Fruit fly (Drosophila melanogaster): Measurements from ENCODE around the gene CG13385.

Gene CG13385

dm6 chr2L:8393122-8393521 lies 3.3 kb upstream of the CG13385 start, which contains the start of gene Acp29AB:
Gene Acp29AB (minus strand): TSS chr2L:8393222.
- TF ChIP-seq lola (GFP tag; optimal IDR thresholded peaks at IDR 0.05), result no peak
- TF ChIP-seq jim (GFP tag; optimal IDR thresholded peaks at IDR 0.05), result no peak
- TF ChIP-seq OdsH (GFP tag; optimal IDR thresholded peaks at IDR 0.05), result no peak
- TF ChIP-seq GATAd (GFP tag; optimal IDR thresholded peaks at IDR 0.05), result no peak

- no peak for TF ChIP-seq CG9705 (GFP tag; optimal IDR thresholded peaks at IDR 0.05)
- no peak for TF ChIP-seq Abd-B (GFP tag; optimal IDR thresholded peaks at IDR 0.05)
- no peak for TF ChIP-seq N (GFP tag; optimal IDR thresholded peaks at IDR 0.05)
- no peak for TF ChIP-seq lola (GFP tag; optimal IDR thresholded peaks at IDR 0.05)
- no peak for TF ChIP-seq OdsH (GFP tag; optimal IDR thresholded peaks at IDR 0.05)
- no peak for TF ChIP-seq CG32264 (GFP tag; optimal IDR thresholded peaks at IDR 0.05)
- no peak for TF ChIP-seq usp (GFP tag; optimal IDR thresholded peaks at IDR 0.05)
- no peak for TF ChIP-seq Mio (GFP tag; optimal IDR thresholded peaks at IDR 0.05)
- TF ChIP-seq h (GFP tag; optimal IDR thresholded peaks at IDR 0.05), result no peak
- no peak for TF ChIP-seq br (GFP tag; optimal IDR thresholded peaks at IDR 0.05)
- no peak for TF ChIP-seq sage (GFP tag; optimal IDR thresholded peaks at IDR 0.05)
These were observed 2.3 kb upstream of the CG13385 start, which contains the start of gene lectin-29Ca for dm6 chr2L:8394180-8394579. Gene lectin-29Ca (minus strand): TSS chr2L:8394280.

- TF ChIP-seq CG32264 (GFP tag; optimal IDR thresholded peaks at IDR 0.05) (no peak), psq (GFP tag; optimal IDR thresholded peaks at IDR 0.05) (no peak), GATAd (GFP tag; optimal IDR thresholded peaks at IDR 0.05) (no peak)
These were observed 1.6 kb upstream of the CG13385 start, which contains the start of gene Peritrophin-15b for dm6 chr2L:8394840-8395239. Gene Peritrophin-15b (minus strand): TSS chr2L:8394940.

- TF ChIP-seq jim (GFP tag; optimal IDR thresholded peaks at IDR 0.05) (no peak), Hr78 (GFP tag; optimal IDR thresholded peaks at IDR 0.05) (no peak), Mio (GFP tag; optimal IDR thresholded peaks at IDR 0.05) (no peak), dsf (GFP tag; optimal IDR thresholded peaks at IDR 0.05; ENCODE audit: borderline replicate concordance) (no peak), Myc (optimal IDR thresholded peaks at IDR 0.05) (no peak), dmrt93B (GFP tag; optimal IDR thresholded peaks at IDR 0.05) (no peak), Jra (GFP tag; optimal IDR thresholded peaks at IDR 0.05) (no peak), usp (GFP tag; optimal IDR thresholded peaks at IDR 0.05) (no peak)
These were observed 2.3 kb downstream of the CG13385 start, which contains the start of gene CG13386 for dm6 chr2L:8398721-8399120. Gene CG13386 (plus strand): TSS chr2L:8399021.

- TF ChIP-seq Hr78 (GFP tag; optimal IDR thresholded peaks at IDR 0.05), result no peak
- TF ChIP-seq sage (GFP tag; optimal IDR thresholded peaks at IDR 0.05), result peak; percentile 26
These were observed 3.6 kb downstream of the CG13385 start, which contains the start of gene CG31898 for dm6 chr2L:8399863-8400598. Gene CG31898 (plus strand): TSS chr2L:8400421.

dm6 chr2L:8402928-8403285 lies 6.5 kb downstream of the CG13385 start, which contains the start of gene fy:
Gene fy (minus strand): TSS chr2L:8403280.
- TF ChIP-seq sv (GFP tag; optimal IDR thresholded peaks at IDR 0.05), result no peak
- no peak for TF ChIP-seq Dfd (GFP tag; optimal IDR thresholded peaks at IDR 0.05)
- TF ChIP-seq pan (optimal IDR thresholded peaks at IDR 0.05), result no peak
- no peak for TF ChIP-seq psq (GFP tag; optimal IDR thresholded peaks at IDR 0.05)

dm6 chr2L:8403286-8404270 lies 7.1 kb downstream of the CG13385 start, which contains the start of gene emb:
Gene emb (plus strand): TSS chr2L:8403573.
- TF ChIP-seq sage (GFP tag; optimal IDR thresholded peaks at IDR 0.05) (no peak), GATAd (GFP tag; optimal IDR thresholded peaks at IDR 0.05) (no peak), Hr78 (GFP tag; optimal IDR thresholded peaks at IDR 0.05) (no peak), foxo (GFP tag; optimal IDR thresholded peaks at IDR 0.05) (peak in 1 of 2 experiments; percentile 60), HLH106 (tag; optimal IDR thresholded peaks at IDR 0.05) (peak; percentile 11), Sp1 (GFP tag; optimal IDR thresholded peaks at IDR 0.05) (peak; percentile 73), fru (GFP tag; optimal IDR thresholded peaks at IDR 0.05) (peak; percentile 69), Dif (GFP tag; optimal IDR thresholded peaks at IDR 0.05; ENCODE audit: partially characterized antibody) (no peak), Hr83 (GFP tag; optimal IDR thresholded peaks at IDR 0.05; ENCODE audit: poor library complexity, severe bottlenecking) (peak; percentile 80), Hnf4 (GFP tag; optimal IDR thresholded peaks at IDR 0.05) (no peak), Dfd (GFP tag; optimal IDR thresholded peaks at IDR 0.05) (no peak), CG9705 (GFP tag; optimal IDR thresholded peaks at IDR 0.05) (peak; percentile 25), CrebA (GFP tag; optimal IDR thresholded peaks at IDR 0.05; ENCODE audit: borderline replicate concordance) (no peak), tai (GFP tag; optimal IDR thresholded peaks at IDR 0.05) (no peak), dl (GFP tag; optimal IDR thresholded peaks at IDR 0.05; ENCODE audit: insufficient read depth in 1 of 2, partially characterized antibody in 2 of 2) (no peak), br (GFP tag; optimal IDR thresholded peaks at IDR 0.05) (no peak), h (GFP tag; optimal IDR thresholded peaks at IDR 0.05) (peak; percentile 58), rgr (GFP tag; optimal IDR thresholded peaks at IDR 0.05) (peak; percentile 61), N (GFP tag; optimal IDR thresholded peaks at IDR 0.05) (peak; percentile 75), pan (optimal IDR thresholded peaks at IDR 0.05) (no peak), OdsH (GFP tag; optimal IDR thresholded peaks at IDR 0.05) (peak; percentile 40)

Measured in whole organism, wandering third instar larva.